Fruit fly (Drosophila melanogaster) whole organism, pupa: ENCODE results near the gene CG12984.

Experiments
- CG10348 ChIP-seq: fragments of 200-800 bp; sonication (Bioruptor generic); IDR thresholded peaks from 2 replicates; pipeline ENCODE4 v1.3.6; 2022; ENCODE audit warnings: missing biosample characterization, missing genetic modification characterization
- CG12605 ChIP-seq: fragments of 200-800 bp; sonication (Bioruptor generic); IDR thresholded peaks from 2 replicates; pipeline ENCODE4 v1.3.6; 2022; ENCODE audit warnings: missing biosample characterization, missing genetic modification characterization
- CG13204 ChIP-seq: fragments of 200-800 bp; sonication (Bioruptor generic); optimal IDR thresholded peaks from 2 replicates; lab custom pipeline; 2018; ENCODE audit warnings: missing biosample characterization, mild to moderate bottlenecking, missing genetic modification characterization, moderate library complexity
- CG14655 ChIP-seq: fragments of 200-800 bp; sonication (Bioruptor generic); optimal IDR thresholded peaks from 3 replicates; lab custom pipeline; 2017; ENCODE audit warnings: mild to moderate bottlenecking, missing biosample characterization, missing genetic modification reagents, missing genetic modification characterization
- CG15710 ChIP-seq: fragments of 200-800 bp; sonication (Bioruptor generic); optimal IDR thresholded peaks from 2 replicates; lab custom pipeline; 2018; ENCODE audit warnings: missing biosample characterization, mild to moderate bottlenecking, missing genetic modification characterization, moderate library complexity
- CG17806 ChIP-seq: fragments of 200-800 bp; sonication (Bioruptor generic); optimal IDR thresholded peaks from 2 replicates; lab custom pipeline; 2018; ENCODE audit warnings: missing biosample characterization, mild to moderate bottlenecking, missing genetic modification characterization, moderate library complexity
- CG32121 ChIP-seq: fragments of 200-800 bp; sonication (Bioruptor generic); IDR thresholded peaks from 2 replicates; pipeline ENCODE4 v1.3.6; 2022; ENCODE audit warnings: missing biosample characterization, missing genetic modification characterization
- CG34367 ChIP-seq: fragments of 200-800 bp; sonication (Bioruptor generic); optimal IDR thresholded peaks from 2 replicates; lab custom pipeline; 2018; ENCODE audit warnings: missing biosample characterization, mild to moderate bottlenecking, missing genetic modification characterization
- CG4496 ChIP-seq: fragments of 200-800 bp; sonication (Bioruptor generic); IDR thresholded peaks from 3 replicates; pipeline ENCODE4 v1.3.6; 2022; ENCODE audit warnings: missing biosample characterization, missing genetic modification characterization
- CG8159 ChIP-seq: fragments of 200-800 bp; sonication (Bioruptor generic); optimal IDR thresholded peaks from 3 replicates; lab custom pipeline; 2018; ENCODE audit warnings: missing biosample characterization, mild to moderate bottlenecking, missing genetic modification characterization, moderate library complexity
- CG8301 ChIP-seq: fragments of 200-800 bp; sonication (Bioruptor generic); optimal IDR thresholded peaks from 2 replicates; lab custom pipeline; 2018; ENCODE audit warnings: missing biosample characterization, mild to moderate bottlenecking, missing genetic modification characterization
- CG9948 ChIP-seq: fragments of 200-800 bp; sonication (Bioruptor generic); optimal IDR thresholded peaks from 2 replicates; lab custom pipeline; 2018; ENCODE audit warnings: missing biosample characterization, mild to moderate bottlenecking, missing genetic modification characterization, moderate library complexity
- D1 ChIP-seq: fragments of 200-800 bp; sonication (Bioruptor generic); optimal IDR thresholded peaks from 2 replicates; lab custom pipeline; 2018; ENCODE audit warnings: missing biosample characterization, mild to moderate bottlenecking, missing genetic modification characterization, moderate library complexity
- EcR ChIP-seq: fragments of 200-800 bp; sonication (Bioruptor generic); optimal IDR thresholded peaks from 3 replicates; lab custom pipeline; 2019; ENCODE audit warnings: missing biosample characterization, missing genetic modification characterization, mild to moderate bottlenecking, moderate library complexity, missing genetic modification reagents
- Ets98B ChIP-seq: fragments of 200-800 bp; sonication (Bioruptor generic); IDR thresholded peaks from 2 replicates; pipeline ENCODE4 v1.3.6; 2022; ENCODE audit warnings: missing biosample characterization, missing genetic modification characterization
- Pif1A ChIP-seq: fragments of 200-800 bp; sonication (Bioruptor generic); optimal IDR thresholded peaks from 3 replicates; lab custom pipeline; 2016; ENCODE audit warnings: missing biosample characterization, missing genetic modification characterization
- Pif1B ChIP-seq: fragments of 200-800 bp; sonication (Bioruptor generic); optimal IDR thresholded peaks from 3 replicates; lab custom pipeline; 2016; ENCODE audit warnings: missing biosample characterization, missing genetic modification characterization
- Snoo ChIP-seq: fragments of 200-800 bp; sonication (Bioruptor generic); optimal IDR thresholded peaks from 3 replicates; lab custom pipeline; 2017; ENCODE audit warnings: missing biosample characterization, mild to moderate bottlenecking, missing genetic modification characterization, inconsistent platforms
- fd96Ca ChIP-seq: fragments of 200-800 bp; sonication (Bioruptor generic); IDR thresholded peaks from 3 replicates; pipeline ENCODE4 v1.3.6; 2022; ENCODE audit warnings: missing biosample characterization, missing genetic modification characterization
- gl ChIP-seq: fragments of 200-800 bp; sonication (Bioruptor generic); optimal IDR thresholded peaks from 2 replicates; lab custom pipeline; 2018; ENCODE audit warnings: missing biosample characterization, mild to moderate bottlenecking, missing genetic modification characterization
- rn ChIP-seq: fragments of 200-800 bp; sonication (Bioruptor generic); IDR thresholded peaks from 2 replicates; pipeline ENCODE4 v1.3.6; 2022; ENCODE audit warnings: missing biosample characterization, missing genetic modification characterization

The CG12984 gene

DNA sequence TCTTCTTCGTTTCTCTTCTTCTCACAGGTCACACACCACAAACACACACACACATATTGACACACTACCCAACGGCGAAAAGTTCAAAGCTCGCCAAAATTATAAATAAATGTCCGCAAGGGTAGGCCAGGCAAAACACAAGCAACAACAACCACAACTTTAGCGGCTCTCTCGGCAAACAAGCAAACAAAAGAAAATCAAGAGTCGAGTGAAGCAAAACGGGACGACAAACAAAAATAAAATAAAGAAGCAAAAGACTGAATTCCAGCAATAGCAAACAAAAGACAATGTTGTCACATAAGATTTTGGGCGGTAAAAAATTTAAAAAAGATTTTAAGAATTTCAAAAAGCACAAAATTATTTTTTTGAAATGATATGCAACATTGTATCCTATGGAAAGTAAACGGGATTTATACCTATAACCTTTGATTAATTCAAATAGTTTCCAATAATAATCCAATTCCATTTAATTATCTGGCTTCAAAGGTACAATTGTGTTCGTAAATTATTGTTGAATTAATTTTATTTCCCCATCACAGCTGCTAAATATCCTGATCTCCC, 16.9 kb downstream of the CG12984 start:
- TF ChIP-seq CG9948 (tag; lab: Kevin White, UChicago) (peak; percentile 13), CG15710 (tag; lab: Kevin White, UChicago) (no peak), D1 (peak; percentile 24)
- TF ChIP-seq, all 21 proteins: peak for 2

- TF ChIP-seq CG34367 = no peak
- TF ChIP-seq Ets98B (GFP tag; lab: Robert Waterston, UW) = peak; percentile 37; the same call in 1 of the 2 replicates
- TF ChIP-seq CG13204 = no peak
- no peak for TF ChIP-seq gl
- TF ChIP-seq CG4496 (GFP tag; lab: Robert Waterston, UW) = 0 out of 3 replicates have a peak, but pooled peaks have one; percentile 7
- TF ChIP-seq CG32121 (GFP tag; lab: Robert Waterston, UW) = no peak
- TF ChIP-seq CG8159 (tag; lab: Kevin White, UChicago) = no peak
- no peak for TF ChIP-seq CG9948 (tag; lab: Kevin White, UChicago)
- TF ChIP-seq CG14655 (GFP tag; lab: Kevin White, UChicago) = no peak
- TF ChIP-seq Snoo (tag; lab: Kevin White, UChicago) = no peak
- 0 out of 2 replicates have a peak, but pooled peaks have one; percentile 56 for TF ChIP-seq CG12605 (GFP tag; lab: Robert Waterston, UW)
- TF ChIP-seq CG8301 (tag; lab: Kevin White, UChicago) = no peak
- no peak for TF ChIP-seq CG17806 (tag; lab: Kevin White, UChicago)
- peak; percentile 39 for TF ChIP-seq EcR (GFP tag; lab: Kevin White, UChicago)
- TF ChIP-seq Pif1B = peak; percentile 25
- no peak for TF ChIP-seq Pif1A (GFP tag; lab: Kevin White, UChicago)
- TF ChIP-seq, all 21 proteins: peak for 5
These were observed 17.4 kb downstream of the CG12984 start for dm6 chr3L:21008899-21009298.

dm6 chr3L:21009405-21010120, 18.1 kb downstream of the CG12984 start:
- peak; percentile 90 for TF ChIP-seq Pif1A (GFP tag; lab: Kevin White, UChicago)
- TF ChIP-seq rn = peak; percentile 75
- peak; percentile 83 for TF ChIP-seq Ets98B (GFP tag; lab: Robert Waterston, UW)
- peak; percentile 52 for TF ChIP-seq CG15710 (tag; lab: Kevin White, UChicago)
- TF ChIP-seq CG8301 (tag; lab: Kevin White, UChicago) = peak; percentile 73
- no peak for TF ChIP-seq CG10348
- peak; percentile 89 for TF ChIP-seq fd96Ca (GFP tag; lab: Robert Waterston, UW)
- TF ChIP-seq CG13204 = peak; percentile 8
- TF ChIP-seq CG14655 (GFP tag; lab: Kevin White, UChicago) = peak; percentile 79
- peak; percentile 63 for TF ChIP-seq CG32121 (GFP tag; lab: Robert Waterston, UW)
- peak; percentile 88 for TF ChIP-seq CG4496 (GFP tag; lab: Robert Waterston, UW)
- peak; percentile 61 for TF ChIP-seq CG9948 (tag; lab: Kevin White, UChicago)
- peak; percentile 66 for TF ChIP-seq CG17806 (tag; lab: Kevin White, UChicago)
- peak; percentile 91 for TF ChIP-seq Pif1B
- TF ChIP-seq CG34367 = peak; percentile 36
- peak; percentile 39 for TF ChIP-seq D1
- TF ChIP-seq EcR (GFP tag; lab: Kevin White, UChicago) = peak; percentile 7
- TF ChIP-seq CG8159 (tag; lab: Kevin White, UChicago) = peak; percentile 68
- peak; percentile 77 for TF ChIP-seq CG12605 (GFP tag; lab: Robert Waterston, UW)
- TF ChIP-seq Snoo (tag; lab: Kevin White, UChicago) = peak; percentile 66
- TF ChIP-seq gl = peak; percentile 12

DNA sequence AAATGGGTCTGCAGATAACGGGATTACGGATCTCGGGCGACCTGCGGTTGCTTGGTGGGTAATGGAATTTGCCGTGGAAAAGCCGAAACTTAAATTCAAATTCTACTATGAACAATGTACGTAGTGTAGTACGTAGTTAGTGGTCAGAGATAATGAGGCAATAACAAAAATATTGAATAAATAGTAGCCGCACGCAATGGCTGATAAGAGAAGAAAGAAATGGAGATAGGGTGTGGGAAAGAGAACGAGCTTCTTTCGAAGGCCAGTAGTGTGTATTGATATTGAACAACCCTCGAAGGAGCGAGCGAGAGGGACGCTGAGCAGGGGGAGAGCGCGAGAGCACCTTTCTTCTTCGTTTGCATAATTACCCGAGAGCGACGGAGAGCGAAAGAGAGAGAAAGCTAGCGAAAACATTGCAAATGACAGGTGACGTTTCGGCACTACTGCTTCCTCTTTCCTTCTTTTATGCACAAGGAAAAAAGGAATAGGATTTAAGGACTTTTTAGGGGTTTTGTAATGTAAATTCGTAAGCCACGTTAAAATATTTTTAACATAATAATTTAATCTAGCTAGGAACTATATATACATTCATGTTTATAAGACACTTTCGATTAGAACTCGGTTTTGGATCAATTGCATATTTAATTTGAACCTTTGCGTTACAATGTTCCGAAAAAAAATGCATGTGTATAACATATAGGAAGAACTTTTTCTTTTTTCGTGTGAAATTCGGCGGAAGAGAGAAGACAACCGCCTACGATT, 19.6 kb downstream of the CG12984 start:
- TF ChIP-seq EcR (GFP tag; lab: Kevin White, UChicago) = peak; percentile 6
- TF ChIP-seq Pif1B = peak; percentile 45
- TF ChIP-seq CG8159 (tag; lab: Kevin White, UChicago) = peak; percentile 40
- peak; percentile 18; the same call in 1 of the 2 replicates for TF ChIP-seq Ets98B (GFP tag; lab: Robert Waterston, UW)
- no peak for TF ChIP-seq gl
- TF ChIP-seq CG10348 = no peak
- peak; percentile 7 for TF ChIP-seq CG15710 (tag; lab: Kevin White, UChicago)
- 0 out of 2 replicates have a peak, but pooled peaks have one; percentile 13 for TF ChIP-seq CG32121 (GFP tag; lab: Robert Waterston, UW)
- no peak for TF ChIP-seq CG13204
- 0 out of 3 replicates have a peak, but pooled peaks have one; percentile 46 for TF ChIP-seq CG4496 (GFP tag; lab: Robert Waterston, UW)
- peak; percentile 44 for TF ChIP-seq CG9948 (tag; lab: Kevin White, UChicago)
- TF ChIP-seq D1 = no peak
- TF ChIP-seq CG14655 (GFP tag; lab: Kevin White, UChicago) = peak; percentile 71
- peak; percentile 54 for TF ChIP-seq Pif1A (GFP tag; lab: Kevin White, UChicago)
- no peak for TF ChIP-seq CG12605 (GFP tag; lab: Robert Waterston, UW)
- peak; percentile 22 for TF ChIP-seq CG17806 (tag; lab: Kevin White, UChicago)
- TF ChIP-seq CG8301 (tag; lab: Kevin White, UChicago) = peak; percentile 68
- TF ChIP-seq Snoo (tag; lab: Kevin White, UChicago) = peak; percentile 40
- TF ChIP-seq fd96Ca (GFP tag; lab: Robert Waterston, UW) = peak; percentile 52; the same call in 2 of the 3 replicates
- no peak for TF ChIP-seq rn
- no peak for TF ChIP-seq CG34367

- TF ChIP-seq rn (no peak), CG17806 (tag; lab: Kevin White, UChicago) (no peak), EcR (GFP tag; lab: Kevin White, UChicago) (peak; percentile 36), CG10348 (no peak), CG14655 (GFP tag; lab: Kevin White, UChicago) (no peak)
These were observed 20.2 kb downstream of the CG12984 start for dm6 chr3L:21011689-21012088.
